Worm (Caenorhabditis elegans) whole organism, L2 larva: ENCODE results near the gene wdr-60.

Source experiments
- ama-1 ChIP-seq: fragments of 150-350 bp; optimal IDR thresholded peaks from 2 replicates; lab custom pipeline; 2018; ENCODE audit warnings: inconsistent platforms
- ceh-82 ChIP-seq: fragments of 150-350 bp; optimal IDR thresholded peaks from 2 replicates; lab custom pipeline; 2014; ENCODE audit warnings: missing biosample characterization, missing genetic modification characterization
- nhr-23 ChIP-seq: fragments of 150-350 bp; optimal IDR thresholded peaks from 2 replicates; lab custom pipeline; 2014; ENCODE audit warnings: missing biosample characterization, missing genetic modification reagents, missing genetic modification characterization
- sem-4 ChIP-seq: fragments of 150-350 bp; optimal IDR thresholded peaks from 2 replicates; lab custom pipeline; 2014; ENCODE audit warnings: missing biosample characterization, missing genetic modification reagents, missing genetic modification characterization
- unc-55 ChIP-seq: fragments of 150-350 bp; sonication (generic microtip); optimal IDR thresholded peaks from 3 replicates; lab custom pipeline; 2014; ENCODE audit warnings: missing biosample characterization, missing genetic modification reagents, missing genetic modification characterization
- unc-62 ChIP-seq: fragments of 150-350 bp; optimal IDR thresholded peaks from 2 replicates; lab custom pipeline; 2014; ENCODE audit warnings: missing biosample characterization, missing genetic modification reagents, missing genetic modification characterization

ce11 chrIII:4960204-4960603 is 26.8 kb upstream of the wdr-60 start, which contains the start of gene C27F2.4:
- TF ChIP-seq nhr-23 (no peak), sem-4 (tag; lab: Kevin White, UChicago) (no peak), ceh-82 (tag; lab: Kevin White, UChicago) (no peak), unc-62 (GFP tag; lab: Kevin White, UChicago) (no peak), unc-55 (GFP tag; lab: Kevin White, UChicago) (no peak), ama-1 (lab: Kevin White, UChicago) (no peak)
